Fruit fly (Drosophila melanogaster) Kc167 (cell line): ENCODE data around the gene DCX-EMAP.

Experiments
- Myc ChIP-seq: fragments of >200 bp; optimal IDR thresholded peaks from 2 replicates; lab custom pipeline; 2017; ENCODE audit warnings: missing external identifiers
- Sin3A ChIP-seq: fragments of >200 bp; optimal IDR thresholded peaks from 2 replicates; lab custom pipeline; 2018; ENCODE audit warnings: missing external identifiers
- h ChIP-seq: fragments of >200 bp; optimal IDR thresholded peaks from 3 replicates; lab custom pipeline; 2018; ENCODE audit warnings: missing external identifiers
- insv ChIP-seq: fragments of >200 bp; optimal IDR thresholded peaks from 3 replicates; lab custom pipeline; 2018; ENCODE audit warnings: missing external identifiers
- psq ChIP-seq: fragments of >200 bp; optimal IDR thresholded peaks from 2 replicates; lab custom pipeline; 2017; ENCODE audit warnings: missing external identifiers
- ttk ChIP-seq: sonication (Bioruptor generic); optimal IDR thresholded peaks from 2 replicates; lab custom pipeline; 2017; ENCODE audit warnings: missing external identifiers

DCX-EMAP gene

DNA sequence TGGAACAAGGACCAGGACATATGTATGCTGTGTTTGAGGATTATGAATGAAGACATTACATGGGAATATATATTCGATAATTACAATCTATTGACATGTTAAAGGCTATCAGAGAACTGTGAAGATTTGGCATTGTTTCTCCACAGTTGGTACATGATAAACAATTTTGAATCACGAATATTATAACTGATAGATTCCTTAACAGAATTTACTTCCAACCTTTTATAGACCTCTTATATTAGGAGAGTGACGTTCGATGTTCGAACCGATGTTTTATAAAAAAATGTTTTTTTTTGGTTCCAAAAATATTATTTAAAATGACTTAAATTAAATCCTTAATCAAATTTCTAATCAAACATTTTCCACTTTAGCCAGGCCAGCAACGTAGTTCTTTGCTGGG is at the start of gene DCX-EMAP:
TSS of gene DCX-EMAP (plus strand) at position 301 of the 400 bp plus-strand sequence.
- TF ChIP-seq ttk (lab: Kevin White, UChicago) (no peak), h (lab: Kevin White, UChicago) (no peak), Sin3A (lab: Kevin White, UChicago) (no peak), insv (lab: Kevin White, UChicago) (no peak), Myc (lab: Kevin White, UChicago) (no peak), psq (lab: Kevin White, UChicago) (no peak)

DNA sequence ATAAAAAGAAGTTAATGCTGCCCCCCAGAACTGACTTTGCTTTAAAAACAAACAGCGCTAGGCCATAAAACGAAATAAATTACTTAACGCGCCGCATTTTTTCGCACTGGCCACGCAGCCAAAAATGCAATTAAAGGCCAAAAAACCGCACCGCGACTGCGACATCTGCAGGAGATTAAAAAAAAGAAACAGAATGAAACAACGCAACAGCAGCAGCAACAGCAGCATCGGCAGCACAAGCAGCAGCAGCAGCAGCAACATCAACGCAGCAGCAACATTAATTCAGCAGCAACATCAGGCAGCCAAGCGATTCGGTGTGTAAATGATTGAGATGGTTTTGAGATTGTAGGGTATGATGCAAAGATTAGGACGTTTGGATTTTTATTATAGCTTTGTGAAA is 28.0 kb upstream of the DCX-EMAP start:
- TF ChIP-seq psq (lab: Kevin White, UChicago): no peak
- TF ChIP-seq h (lab: Kevin White, UChicago): no peak
- no peak for TF ChIP-seq ttk (lab: Kevin White, UChicago)
- no peak for TF ChIP-seq insv (lab: Kevin White, UChicago)
- no peak for TF ChIP-seq Myc (lab: Kevin White, UChicago)
- TF ChIP-seq Sin3A (lab: Kevin White, UChicago): no peak

DNA sequence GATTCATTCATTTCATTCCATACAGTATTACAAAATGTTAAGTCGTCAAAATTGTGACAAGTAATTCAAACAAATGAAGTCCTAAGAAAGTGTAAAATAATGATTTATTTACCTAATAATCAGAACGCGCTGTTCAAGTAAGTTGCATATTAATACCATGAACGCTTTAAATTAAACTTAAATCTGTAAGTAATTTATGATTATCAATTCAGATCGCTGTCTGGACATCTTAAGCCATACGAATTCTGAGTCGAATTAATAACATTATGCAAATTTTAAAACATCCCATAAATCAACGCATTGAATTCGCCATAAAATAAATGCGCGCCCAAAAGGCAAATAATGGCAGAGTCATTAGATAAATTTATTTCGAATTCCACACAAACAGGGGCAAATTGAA is 9.3 kb upstream of the DCX-EMAP start, which contains the start of gene CG34245:
TSS of gene CG34245 (minus strand) at position 101 of the 400 bp plus-strand sequence.
- no peak for TF ChIP-seq insv (lab: Kevin White, UChicago)
- no peak for TF ChIP-seq psq (lab: Kevin White, UChicago)
- TF ChIP-seq Sin3A (lab: Kevin White, UChicago): no peak
- no peak for TF ChIP-seq ttk (lab: Kevin White, UChicago)
- TF ChIP-seq Myc (lab: Kevin White, UChicago): no peak
- no peak for TF ChIP-seq h (lab: Kevin White, UChicago)

DNA sequence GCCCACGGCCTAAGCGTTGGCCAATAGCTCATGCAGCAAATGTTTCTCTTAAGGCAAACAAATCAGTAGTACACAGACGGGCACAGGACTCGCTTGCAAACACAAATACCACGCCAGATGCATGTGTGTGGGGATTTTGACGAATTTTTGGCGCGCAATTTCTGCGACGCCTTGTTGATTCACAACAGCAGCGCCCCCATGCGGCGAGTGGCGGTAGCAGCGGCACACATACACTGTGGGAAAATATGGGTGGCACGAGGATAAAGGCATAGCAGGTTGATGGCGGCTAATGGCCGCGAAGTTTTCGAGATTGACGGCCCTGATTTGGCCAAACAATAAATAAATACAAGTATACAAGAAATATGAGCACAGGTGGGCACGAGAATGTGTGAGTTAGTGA is 22.0 kb downstream of the DCX-EMAP start:
- no peak for TF ChIP-seq insv (lab: Kevin White, UChicago)
- no peak for TF ChIP-seq h (lab: Kevin White, UChicago)
- no peak for TF ChIP-seq Sin3A (lab: Kevin White, UChicago)
- TF ChIP-seq ttk (lab: Kevin White, UChicago): no peak
- no peak for TF ChIP-seq Myc (lab: Kevin White, UChicago)
- no peak for TF ChIP-seq psq (lab: Kevin White, UChicago)

DNA sequence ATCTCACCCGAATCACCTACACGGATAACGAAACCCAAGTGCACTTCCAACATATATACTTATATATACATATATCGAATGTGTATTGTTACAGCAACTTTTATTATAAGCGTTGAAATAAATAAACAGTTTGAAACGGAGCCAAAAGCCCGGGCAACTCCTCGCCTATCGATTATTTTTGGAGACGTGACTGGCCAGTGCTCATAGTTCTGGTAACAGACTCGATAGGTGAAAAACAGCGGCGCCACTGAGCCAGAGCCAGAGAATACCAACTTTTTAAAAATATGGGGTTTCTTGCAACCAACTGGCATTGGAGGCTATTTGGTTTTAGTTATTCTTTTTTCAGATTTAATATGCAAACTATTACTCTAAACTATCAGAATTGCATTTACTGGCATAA is 39.2 kb downstream of the DCX-EMAP start:
- no peak for TF ChIP-seq Myc (lab: Kevin White, UChicago)
- no peak for TF ChIP-seq psq (lab: Kevin White, UChicago)
- no peak for TF ChIP-seq ttk (lab: Kevin White, UChicago)

DNA sequence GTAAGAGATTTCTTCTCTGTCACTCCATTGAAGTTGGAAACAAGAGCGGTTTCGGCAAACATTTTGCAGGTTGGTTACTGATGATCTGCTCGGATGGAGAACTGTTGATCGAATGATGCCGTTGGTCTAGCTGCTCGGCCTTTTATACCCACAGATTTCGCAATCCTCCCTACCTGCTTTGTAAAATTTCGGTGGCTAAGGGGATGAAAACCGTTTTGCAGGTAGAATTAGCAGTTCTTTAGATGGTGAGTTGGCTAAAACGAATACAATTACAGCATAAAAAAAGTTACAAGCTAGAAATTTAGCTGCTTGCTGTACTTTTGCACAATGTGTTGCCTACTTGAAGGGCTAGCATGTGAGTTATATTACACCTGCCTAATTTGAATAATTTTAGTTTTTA is 40.6 kb downstream of the DCX-EMAP start, which contains the start of gene CG13465:
TSS of gene CG13465 (minus strand) at position 101 of the 400 bp plus-strand sequence.
- TF ChIP-seq insv (lab: Kevin White, UChicago): no peak
- no peak for TF ChIP-seq Myc (lab: Kevin White, UChicago)
- TF ChIP-seq psq (lab: Kevin White, UChicago): no peak
- no peak for TF ChIP-seq ttk (lab: Kevin White, UChicago)
- no peak for TF ChIP-seq Sin3A (lab: Kevin White, UChicago)
- no peak for TF ChIP-seq h (lab: Kevin White, UChicago)

DNA sequence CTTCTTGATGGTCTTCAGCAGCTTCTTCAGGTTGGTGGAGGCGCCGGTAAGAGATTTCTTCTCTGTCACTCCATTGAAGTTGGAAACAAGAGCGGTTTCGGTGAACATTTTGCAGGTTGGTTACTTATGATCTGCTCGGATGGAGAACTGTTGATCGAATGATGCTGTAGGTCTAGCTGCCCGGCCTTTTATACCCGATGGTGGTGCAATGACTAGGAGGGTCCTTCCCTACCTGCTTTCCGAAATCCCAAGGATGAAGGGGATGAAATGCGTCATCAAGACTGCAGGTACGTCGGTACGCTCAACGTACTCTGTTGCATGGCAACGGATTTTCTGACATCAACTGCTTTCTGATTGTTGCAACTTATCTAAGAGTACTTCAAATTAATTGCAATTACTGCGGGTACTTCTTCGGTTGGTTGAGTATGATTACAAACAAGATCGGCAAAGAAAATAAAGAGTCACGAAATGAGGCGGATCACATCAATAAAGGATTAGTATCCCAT is 42.4 kb downstream of the DCX-EMAP start, which contains the start of gene BobA:
TSS of gene BobA (minus strand) at position 165 of the 506 bp plus-strand sequence.
- TF ChIP-seq h (lab: Kevin White, UChicago): no peak
- TF ChIP-seq Sin3A (lab: Kevin White, UChicago): no peak
- no peak for TF ChIP-seq Myc (lab: Kevin White, UChicago)
- no peak for TF ChIP-seq insv (lab: Kevin White, UChicago)
- TF ChIP-seq psq (lab: Kevin White, UChicago): no peak
- no peak for TF ChIP-seq ttk (lab: Kevin White, UChicago)

DNA sequence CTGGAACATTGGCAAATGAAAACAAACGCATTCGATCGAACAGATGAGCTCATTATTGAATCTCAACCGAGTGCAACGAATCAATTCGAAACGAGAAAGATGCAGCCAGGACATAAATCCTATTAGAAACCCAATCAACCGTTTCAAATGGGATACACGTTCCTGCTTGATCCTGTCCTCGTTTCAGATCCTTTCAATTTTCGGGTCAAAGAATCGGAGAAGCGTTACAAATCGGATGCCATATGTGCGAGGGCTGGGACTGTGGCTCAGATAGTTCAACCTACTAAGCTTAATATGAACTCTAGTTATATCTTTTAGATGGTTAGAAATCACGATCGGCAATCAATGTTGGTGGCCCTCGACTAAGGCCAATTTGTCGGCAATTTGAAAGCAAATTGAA is 46.3 kb downstream of the DCX-EMAP start:
- no peak for TF ChIP-seq Myc (lab: Kevin White, UChicago)
- no peak for TF ChIP-seq h (lab: Kevin White, UChicago)
- TF ChIP-seq psq (lab: Kevin White, UChicago): no peak
- no peak for TF ChIP-seq Sin3A (lab: Kevin White, UChicago)
- no peak for TF ChIP-seq ttk (lab: Kevin White, UChicago)
- TF ChIP-seq insv (lab: Kevin White, UChicago): no peak

DNA sequence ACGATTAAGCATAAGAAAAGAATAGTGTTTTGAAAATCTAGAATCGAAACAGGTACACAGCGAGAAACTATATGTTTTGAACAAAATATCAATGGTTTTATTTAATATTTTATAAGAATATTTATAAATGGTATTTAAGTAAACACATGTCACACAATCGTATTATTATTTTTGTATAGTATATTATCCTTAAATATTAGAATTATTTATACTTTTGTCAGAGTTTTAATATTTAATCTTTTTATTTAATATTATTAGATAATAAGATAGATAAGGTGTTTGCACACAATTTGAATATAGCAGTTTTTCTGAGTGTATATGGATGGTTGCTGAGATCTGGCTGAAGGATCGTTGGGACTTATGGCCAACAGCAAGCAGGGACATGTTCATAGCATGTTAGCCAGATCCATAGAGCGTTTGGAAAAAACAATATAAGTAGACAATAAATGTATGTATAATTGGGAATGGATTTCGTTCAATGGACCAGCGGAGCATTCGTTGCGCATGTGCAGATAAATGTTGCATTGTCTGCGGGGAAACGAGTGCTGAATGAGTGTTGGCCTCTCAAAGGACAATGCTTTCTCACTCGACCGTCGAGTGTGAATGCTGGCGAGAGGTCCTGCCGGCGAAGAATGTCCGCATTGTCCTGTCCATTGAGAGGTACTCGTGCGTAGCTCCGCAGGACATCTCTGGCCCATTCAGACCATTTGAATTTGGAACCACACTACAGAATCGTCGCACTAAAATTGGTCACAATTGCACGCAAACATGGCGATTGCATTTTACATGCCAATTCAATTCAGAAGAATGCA is 49.5 kb downstream of the DCX-EMAP start:
- TF ChIP-seq ttk (lab: Kevin White, UChicago) (no peak), Sin3A (lab: Kevin White, UChicago) (no peak), insv (lab: Kevin White, UChicago) (no peak), h (lab: Kevin White, UChicago) (no peak), psq (lab: Kevin White, UChicago) (no peak), Myc (lab: Kevin White, UChicago) (no peak)

DNA sequence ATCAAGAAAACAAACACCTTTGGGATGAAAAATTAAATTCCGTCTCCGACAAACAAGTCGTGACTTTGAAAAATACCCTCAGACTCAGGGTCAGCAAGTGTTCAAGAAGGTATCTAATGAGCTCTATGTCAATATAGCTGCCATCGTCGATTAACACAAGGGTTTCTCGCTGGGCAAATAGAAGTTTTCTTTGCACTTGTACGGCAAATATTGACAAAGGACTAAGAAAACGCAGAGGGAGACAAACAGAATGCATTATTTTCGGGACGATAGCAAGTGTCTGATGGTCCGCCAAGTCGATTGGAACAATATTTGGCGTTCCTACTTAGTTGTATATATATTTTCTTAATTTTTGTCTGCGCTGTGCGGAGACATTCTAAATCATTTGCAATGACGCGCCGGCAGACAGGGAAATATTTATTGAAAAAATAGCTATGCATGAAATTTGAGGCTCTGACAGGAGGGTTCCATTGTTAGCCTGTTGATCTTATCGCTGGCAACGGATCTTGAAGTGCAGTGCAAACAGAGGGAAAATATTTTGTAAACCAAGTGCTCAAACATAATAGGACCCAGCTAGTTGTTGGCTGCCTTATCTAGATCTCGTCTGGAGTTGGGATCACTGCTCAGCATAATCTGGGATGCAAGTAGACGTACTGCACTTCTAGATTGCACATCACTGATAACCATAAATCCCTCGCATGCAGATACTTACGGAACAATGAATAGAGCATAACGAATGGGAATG is 52.9 kb downstream of the DCX-EMAP start:
- TF ChIP-seq Myc (lab: Kevin White, UChicago): no peak
- TF ChIP-seq psq (lab: Kevin White, UChicago): no peak
- no peak for TF ChIP-seq insv (lab: Kevin White, UChicago)

DNA sequence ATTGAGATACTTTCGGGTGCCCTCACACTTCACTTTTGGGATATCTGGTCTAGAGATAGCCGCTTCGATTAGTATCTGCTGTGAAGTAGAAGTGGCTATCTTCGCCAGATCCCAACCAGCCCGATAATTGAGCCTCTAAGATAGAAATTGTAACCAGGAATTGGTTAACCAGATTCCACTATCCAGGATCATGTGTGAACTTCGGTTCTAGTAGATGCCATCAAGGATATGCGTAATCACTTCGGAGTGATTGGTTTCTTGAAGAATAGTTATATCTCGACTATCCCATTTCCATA is 53.4 kb downstream of the DCX-EMAP start:
- TF ChIP-seq Myc (lab: Kevin White, UChicago) (no peak), h (lab: Kevin White, UChicago) (no peak), ttk (lab: Kevin White, UChicago) (no peak), insv (lab: Kevin White, UChicago) (no peak), Sin3A (lab: Kevin White, UChicago) (no peak), psq (lab: Kevin White, UChicago) (no peak)
